Fruit fly (Drosophila melanogaster): ENCODE data around the gene ATPsynCF6.

DNA sequence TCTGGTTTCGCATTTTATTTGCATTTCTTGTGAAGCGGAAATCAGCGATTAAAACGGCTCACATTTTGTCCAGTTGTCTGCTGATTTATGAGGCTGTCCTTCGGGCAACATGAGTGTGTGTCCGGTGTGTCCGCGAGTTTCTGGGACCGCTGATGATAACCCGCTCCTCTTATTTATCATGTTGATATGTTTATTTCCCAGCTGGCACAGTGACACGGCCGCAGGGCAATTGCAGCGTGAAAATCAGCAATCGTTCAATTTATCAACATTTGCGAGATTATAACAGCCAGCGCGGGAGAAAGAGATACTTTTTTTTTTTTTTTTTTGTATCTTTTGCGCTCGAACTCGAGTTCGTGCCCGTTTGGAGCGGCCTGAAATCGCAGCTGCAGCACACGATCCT lies 4.5 kb upstream of the ATPsynCF6 start:
- TF ChIP-seq lola (GFP tag; optimal IDR thresholded peaks at IDR 0.05) (no peak), Hr83 (GFP tag; optimal IDR thresholded peaks at IDR 0.05; ENCODE audit: poor library complexity, severe bottlenecking) (no peak)
